Worm (Caenorhabditis elegans) whole organism, L4 larva: Measurements from ENCODE around the gene srg-56.

Source experiments
- D1046.2 ChIP-seq: fragments of 200-800 bp; sonication (Bioruptor generic); IDR thresholded peaks from 2 replicates; pipeline ENCODE4 v1.3.6; 2022; ENCODE audit warnings: missing genetic modification characterization, missing compliant biosample characterization
- F49E8.2 ChIP-seq: sonication (generic microtip); optimal IDR thresholded peaks from 2 replicates; lab custom pipeline; 2016; ENCODE audit warnings: missing compliant biosample characterization, mild to moderate bottlenecking, missing genetic modification characterization, borderline replicate concordance
- ama-1 ChIP-seq: fragments of 150-350 bp; optimal IDR thresholded peaks from 2 replicates; lab custom pipeline; 2014; ENCODE audit warnings: inconsistent platforms, mixed read lengths
- ces-1 ChIP-seq: fragments of 150-350 bp; sonication (generic microtip); optimal IDR thresholded peaks from 4 replicates; lab custom pipeline; 2014; ENCODE audit warnings: missing biosample characterization, missing genetic modification reagents, missing genetic modification characterization
- jun-1 ChIP-seq: fragments of 150-350 bp; optimal IDR thresholded peaks from 2 replicates; lab custom pipeline; 2014; ENCODE audit warnings: missing biosample characterization, missing genetic modification reagents, missing genetic modification characterization
- mxl-3 ChIP-seq: fragments of 200-800 bp; sonication (Bioruptor generic); optimal IDR thresholded peaks from 2 replicates; lab custom pipeline; 2018; ENCODE audit warnings: mild to moderate bottlenecking, missing genetic modification characterization, missing compliant biosample characterization
- nhr-237 ChIP-seq: sonication (generic microtip); optimal IDR thresholded peaks from 2 replicates; lab custom pipeline; 2017; ENCODE audit warnings: missing biosample characterization, missing genetic modification characterization
- nhr-28 ChIP-seq: fragments of 150-350 bp; optimal IDR thresholded peaks from 2 replicates; lab custom pipeline; 2014; ENCODE audit warnings: missing biosample characterization, missing genetic modification characterization
- nhr-77 ChIP-seq: fragments of 150-350 bp; optimal IDR thresholded peaks from 2 replicates; lab custom pipeline; 2014; ENCODE audit warnings: missing biosample characterization, missing genetic modification characterization
- unc-39 ChIP-seq: sonication (generic microtip); optimal IDR thresholded peaks from 2 replicates; lab custom pipeline; 2017; ENCODE audit warnings: missing biosample characterization, missing genetic modification characterization
- unc-62 ChIP-seq, 3 experiments: fragments of 150-350 bp in 1 of 3; sonication (generic microtip); optimal IDR thresholded peaks in 2 of 3; peaks in 1 of 3; 1 replicate in 1 of 3; 2 replicates in 2 of 3; lab custom pipeline; 2014 to 2017; ENCODE audit warnings: missing biosample characterization in 3 of 3, missing genetic modification characterization in 3 of 3, missing genetic modification reagents in 3 of 3, missing genotype in 1 of 3
- zag-1 ChIP-seq: fragments of 150-350 bp; optimal IDR thresholded peaks from 2 replicates; lab custom pipeline; 2014; ENCODE audit warnings: missing biosample characterization, missing genetic modification characterization

ce11 chrV:2771560-2771959 lies 33.5 kb upstream of the srg-56 start, which contains the start of gene srh-56:
- TF ChIP-seq nhr-28 (no peak), unc-62 (GFP tag; optimal IDR thresholded peaks at IDR 0.05 in 1 of 2; lab: Kevin White, UChicago) (no peak), unc-62 (tag; optimal IDR thresholded peaks at IDR 0.05; lab: Kevin White, UChicago) (no peak), jun-1 (no peak), mxl-3 (GFP tag; lab: Kevin White, UChicago) (no peak), F49E8.2 (tag; lab: Kevin White, UChicago) (no peak), nhr-77 (tag; lab: Kevin White, UChicago) (no peak), ama-1 (lab: Kevin White, UChicago) (no peak), ces-1 (GFP tag; lab: Kevin White, UChicago) (no peak), unc-39 (tag; lab: Kevin White, UChicago) (no peak), nhr-237 (no peak), zag-1 (tag; lab: Kevin White, UChicago) (no peak), D1046.2 (GFP tag; lab: Robert Waterston, UW) (no peak)
